Worm (Caenorhabditis elegans) whole organism, early embryonic: ENCODE data around the gene ZK418.5.

Source experiments
- B0310.2 ChIP-seq: sonication (generic microtip); optimal IDR thresholded peaks from 2 replicates; lab custom pipeline; 2016; ENCODE audit warnings: mild to moderate bottlenecking, missing genetic modification characterization, missing compliant biosample characterization
- ama-1 ChIP-seq: fragments of 150-350 bp; optimal IDR thresholded peaks from 2 replicates; lab custom pipeline; 2014
- ceh-36 ChIP-seq: sonication (generic microtip); optimal IDR thresholded peaks from 2 replicates; lab custom pipeline; 2016; ENCODE audit warnings: missing genetic modification characterization, inconsistent platforms, missing compliant biosample characterization
- scrt-1 ChIP-seq: fragments of 200-800 bp; sonication (Bioruptor generic); IDR thresholded peaks from 2 replicates; pipeline ENCODE4 v1.3.6; 2022; ENCODE audit warnings: missing genetic modification characterization, missing compliant biosample characterization
- tbx-37 ChIP-seq: fragments of 200-800 bp; sonication (Bioruptor generic); conservative IDR thresholded peaks from 2 replicates; pipeline ENCODE4 v1.3.6; 2022; ENCODE audit warnings: missing genetic modification reagents, missing genetic modification characterization, missing compliant biosample characterization
- tra-4 ChIP-seq: sonication (generic microtip); optimal IDR thresholded peaks from 2 replicates; lab custom pipeline; 2017; ENCODE audit warnings: missing genetic modification characterization, missing compliant biosample characterization

DNA sequence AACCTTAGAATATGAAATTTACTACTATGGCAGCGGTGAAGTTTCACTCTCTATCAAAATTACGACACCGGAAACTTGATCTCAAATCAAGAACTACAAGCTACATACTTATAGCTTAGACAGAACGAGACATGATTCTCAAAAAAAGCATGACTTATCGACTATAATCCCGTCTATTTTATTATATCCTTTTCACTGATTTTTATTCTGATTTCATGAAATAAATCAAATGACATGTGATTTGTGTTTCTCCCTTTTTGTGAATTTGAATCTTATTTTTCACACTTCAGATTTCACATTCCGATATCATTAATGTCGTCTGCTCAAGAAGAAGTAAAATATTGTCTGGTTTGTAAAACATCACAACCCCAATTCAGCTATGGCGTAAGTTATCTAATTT lies 26.4 kb upstream of the ZK418.5 start, which contains the start of gene ZK418.11:
- TF ChIP-seq ama-1 (lab: Kevin White, UChicago) (no peak), ceh-36 (no peak), tra-4 (tag; lab: Kevin White, UChicago) (no peak), tbx-37 (GFP tag; lab: Robert Waterston, UW) (no peak), scrt-1 (GFP tag; lab: Robert Waterston, UW) (no peak), B0310.2 (tag; lab: Kevin White, UChicago) (no peak)
